Worm (Caenorhabditis elegans) whole organism, young adult: Measurements from ENCODE around the gene C16C10.8.

ENCODE experiments used
- ama-1 ChIP-seq, 3 experiments: fragments of 150-350 bp in 1 of 3; sonication (generic microtip) in 2 of 3; optimal IDR thresholded peaks; 2 replicates each; lab custom pipeline; 2014 to 2018; ENCODE audit warnings: missing biosample characterization in 2 of 3, missing genetic modification characterization in 2 of 3, missing genetic modification reagents in 2 of 3
- cebp-2 ChIP-seq: fragments of 200-800 bp; sonication (Bioruptor generic); IDR thresholded peaks from 2 replicates; pipeline ENCODE4 v1.3.6; 2022; ENCODE audit warnings: missing genetic modification characterization, missing compliant biosample characterization
- egrh-3 ChIP-seq: fragments of 200-800 bp; sonication (Bioruptor generic); IDR thresholded peaks from 2 replicates; pipeline ENCODE4 v1.3.6; 2022; ENCODE audit warnings: missing genetic modification reagents, missing genetic modification characterization, missing compliant biosample characterization
- ets-4 ChIP-seq: fragments of 200-800 bp; sonication (Bioruptor generic); optimal IDR thresholded peaks from 2 replicates; lab custom pipeline; 2018; ENCODE audit warnings: mild to moderate bottlenecking, missing genetic modification characterization, missing compliant biosample characterization
- lin-35 ChIP-seq, 3 experiments: fragments of 150-350 bp in 2 of 3; sonication (generic microtip) in 1 of 3; optimal IDR thresholded peaks; 2 replicates each; lab custom pipeline; 2014 to 2018; ENCODE audit warnings: missing biosample characterization in 3 of 3, missing genetic modification characterization in 3 of 3, missing genetic modification reagents in 3 of 3
- lin-54 ChIP-seq: fragments of 200-800 bp; sonication (Bioruptor generic); optimal IDR thresholded peaks from 2 replicates; lab custom pipeline; 2018; ENCODE audit warnings: mild to moderate bottlenecking, missing genetic modification characterization, missing compliant biosample characterization
- madf-3 ChIP-seq: fragments of 200-800 bp; sonication (Bioruptor generic); IDR thresholded peaks from 2 replicates; pipeline ENCODE4 v1.3.6; 2022; ENCODE audit warnings: missing genetic modification reagents, missing genetic modification characterization, missing compliant biosample characterization
- nhr-80 ChIP-seq: sonication (generic microtip); optimal IDR thresholded peaks from 2 replicates; lab custom pipeline; 2016; ENCODE audit warnings: missing genetic modification characterization, missing compliant biosample characterization
- snpc-1.3 ChIP-seq: sonication (generic microtip); optimal IDR thresholded peaks from 2 replicates; lab custom pipeline; 2017; ENCODE audit warnings: missing genetic modification characterization, mild to moderate bottlenecking, missing compliant biosample characterization, antibody characterized with exemption, moderate library complexity, missing genotype, missing genetic modification reagents; ENCODE audit not compliant: insufficient read depth
- snpc-3.4 ChIP-seq: sonication (generic microtip); optimal IDR thresholded peaks from 2 replicates; lab custom pipeline; 2017; ENCODE audit warnings: missing genetic modification characterization, mild to moderate bottlenecking, missing compliant biosample characterization, antibody characterized with exemption, moderate library complexity, missing genotype, missing genetic modification reagents
- snpc-4 ChIP-seq, 5 experiments: fragments of 150-350 bp in 1 of 5; sonication (generic microtip) in 4 of 5; optimal IDR thresholded peaks; 2 replicates each; lab custom pipeline; 2014 to 2018; ENCODE audit warnings: missing genetic modification characterization in 5 of 5, missing biosample characterization in 3 of 5, antibody characterized with exemption in 2 of 5, mild to moderate bottlenecking in 2 of 5, missing compliant biosample characterization in 2 of 5, missing genotype in 2 of 5, moderate library complexity in 2 of 5, missing genetic modification reagents in 1 of 5
- sptf-2 ChIP-seq: fragments of 200-800 bp; sonication (Bioruptor generic); optimal IDR thresholded peaks from 2 replicates; lab custom pipeline; 2018; ENCODE audit warnings: mild to moderate bottlenecking, missing genetic modification characterization, missing compliant biosample characterization
- tbp1 ChIP-seq: fragments of 200-800 bp; sonication (Bioruptor generic); optimal IDR thresholded peaks from 2 replicates; lab custom pipeline; 2018; ENCODE audit warnings: mild to moderate bottlenecking, missing genetic modification characterization, missing compliant biosample characterization

DNA sequence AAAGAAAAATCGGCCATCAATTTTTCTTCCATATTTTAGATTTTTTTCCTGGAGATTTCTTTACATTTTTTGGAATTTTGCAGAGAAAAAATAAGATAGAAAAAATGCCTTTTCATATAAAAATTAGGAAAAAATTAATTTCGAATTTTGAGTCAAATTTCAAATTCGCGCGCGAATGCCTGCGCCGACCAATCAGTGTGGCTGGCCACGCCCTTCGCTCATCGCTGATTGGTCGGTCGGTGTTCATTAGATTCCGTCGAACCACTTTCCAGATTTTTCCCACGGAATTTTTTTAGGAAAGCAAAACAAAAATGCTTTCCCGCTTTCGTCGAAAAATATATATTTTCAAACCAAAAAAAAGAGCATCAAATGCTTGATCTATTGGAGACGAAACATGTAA, 43.6 kb downstream of the C16C10.8 start:
- TF ChIP-seq lin-35 (GFP tag; optimal IDR thresholded peaks at IDR 0.05; lab: Kevin White, UChicago), result no peak
- TF ChIP-seq snpc-4 (GFP tag; optimal IDR thresholded peaks at IDR 0.05; lab: Kevin White, UChicago), result no peak
- TF ChIP-seq snpc-4 (tag; optimal IDR thresholded peaks at IDR 0.05; lab: Kevin White, UChicago), result no peak
- TF ChIP-seq ama-1 (optimal IDR thresholded peaks at IDR 0.05; lab: Kevin White, UChicago), result no peak
- TF ChIP-seq ama-1 (GFP tag; optimal IDR thresholded peaks at IDR 0.05; lab: Kevin White, UChicago), result no peak
- no peak for TF ChIP-seq nhr-80 (tag; lab: Kevin White, UChicago)
- TF ChIP-seq madf-3 (GFP tag; lab: Robert Waterston, UW), result no peak
- TF ChIP-seq tbp1 (GFP tag; lab: Kevin White, UChicago), result no peak
- no peak for TF ChIP-seq lin-54 (GFP tag; lab: Kevin White, UChicago)
- no peak for TF ChIP-seq sptf-2
- TF ChIP-seq snpc-1.3 (tag; lab: Kevin White, UChicago), result no peak
- no peak for TF ChIP-seq ets-4
- TF ChIP-seq cebp-2 (GFP tag; lab: Robert Waterston, UW), result no peak
- no peak for TF ChIP-seq egrh-3 (GFP tag; lab: Robert Waterston, UW)
- no peak for TF ChIP-seq snpc-3.4 (tag; lab: Kevin White, UChicago)
